Worm (Caenorhabditis elegans) whole organism, L2 larva: Measurements from ENCODE around the gene Y116A8C.37.

Experiments
- R02D3.7 ChIP-seq: fragments of 150-350 bp; optimal IDR thresholded peaks from 2 replicates; lab custom pipeline; 2014; ENCODE audit warnings: missing biosample characterization, missing genetic modification characterization
- ceh-16 ChIP-seq: fragments of 150-350 bp; optimal IDR thresholded peaks from 2 replicates; lab custom pipeline; 2014; ENCODE audit warnings: missing biosample characterization, missing genetic modification characterization
- lsy-2 ChIP-seq, 2 experiments: fragments of 150-350 bp in 1 of 2; sonication (generic microtip) in 1 of 2; optimal IDR thresholded peaks; 2 replicates each; lab custom pipeline; 2014 to 2017; ENCODE audit warnings: missing biosample characterization in 2 of 2, missing genetic modification characterization in 2 of 2
- nhr-77 ChIP-seq: fragments of 150-350 bp; optimal IDR thresholded peaks from 2 replicates; lab custom pipeline; 2014; ENCODE audit warnings: missing biosample characterization, missing genetic modification characterization
- unc-62 ChIP-seq: fragments of 150-350 bp; optimal IDR thresholded peaks from 2 replicates; lab custom pipeline; 2014; ENCODE audit warnings: missing biosample characterization, missing genetic modification reagents, missing genetic modification characterization

- TF ChIP-seq lsy-2 (tag; optimal IDR thresholded peaks at IDR 0.05; lab: Kevin White, UChicago), result no peak
- no peak for TF ChIP-seq unc-62 (GFP tag; lab: Kevin White, UChicago)
- no peak for TF ChIP-seq R02D3.7 (tag; lab: Kevin White, UChicago)
- TF ChIP-seq ceh-16, result no peak
- no peak for TF ChIP-seq nhr-77 (tag; lab: Kevin White, UChicago)
These were observed 25.4 kb downstream of the Y116A8C.37 start for ce11 chrIV:17105578-17105977.
